Fruit fly (Drosophila melanogaster) whole organism, embryonic: ENCODE results near the gene CG7781.

Source experiments
- Antp ChIP-seq: fragments of 200-800 bp; sonication (Bioruptor generic); optimal IDR thresholded peaks from 3 replicates; lab custom pipeline; 2016; ENCODE audit warnings: missing biosample characterization, missing genetic modification characterization
- Asciz ChIP-seq: fragments of 200-800 bp; sonication (Bioruptor generic); optimal IDR thresholded peaks from 2 replicates; lab custom pipeline; 2017; ENCODE audit warnings: missing biosample characterization, mild to moderate bottlenecking, missing genetic modification characterization, missing genetic modification reagents
- Bteb2 ChIP-seq: fragments of 200-800 bp; sonication (Bioruptor generic); optimal IDR thresholded peaks from 2 replicates; lab custom pipeline; 2016; ENCODE audit warnings: missing biosample characterization, missing genetic modification characterization
- CG10267 ChIP-seq: fragments of 200-800 bp; sonication (Bioruptor generic); optimal IDR thresholded peaks from 2 replicates; lab custom pipeline; 2018; ENCODE audit warnings: missing biosample characterization, mild to moderate bottlenecking, missing genetic modification characterization, moderate library complexity
- CG10366 ChIP-seq: fragments of 200-800 bp; sonication (Bioruptor generic); IDR thresholded peaks from 2 replicates; pipeline ENCODE4 v1.3.6; 2022; ENCODE audit warnings: missing biosample characterization, missing genetic modification characterization
- CG10462 ChIP-seq: fragments of 200-800 bp; sonication (Bioruptor generic); optimal IDR thresholded peaks from 2 replicates; lab custom pipeline; 2016; ENCODE audit warnings: missing biosample characterization, missing genetic modification characterization
- CG12155 ChIP-seq: fragments of 200-800 bp; sonication (Bioruptor generic); optimal IDR thresholded peaks from 3 replicates; lab custom pipeline; 2016; ENCODE audit warnings: missing biosample characterization, missing genetic modification characterization
- CG12391 ChIP-seq: fragments of 200-800 bp; sonication (Bioruptor generic); optimal IDR thresholded peaks from 3 replicates; lab custom pipeline; 2018; ENCODE audit warnings: missing biosample characterization, mild to moderate bottlenecking, missing genetic modification characterization, moderate library complexity
- CG13775 ChIP-seq: fragments of 200-800 bp; sonication (Bioruptor generic); optimal IDR thresholded peaks from 3 replicates; lab custom pipeline; 2017; ENCODE audit warnings: missing biosample characterization, mild to moderate bottlenecking, missing genetic modification characterization
- CG14667 ChIP-seq: fragments of 200-800 bp; sonication (Bioruptor generic); IDR thresholded peaks from 2 replicates; pipeline ENCODE4 v1.3.6; 2022; ENCODE audit warnings: missing biosample characterization, missing genetic modification characterization
- CG15011 ChIP-seq: fragments of 200-800 bp; sonication (Bioruptor generic); optimal IDR thresholded peaks from 3 replicates; lab custom pipeline; 2018; ENCODE audit warnings: missing biosample characterization, mild to moderate bottlenecking, missing genetic modification characterization
- CG17359 ChIP-seq: fragments of 200-800 bp; sonication (Bioruptor generic); optimal IDR thresholded peaks from 3 replicates; lab custom pipeline; 2018; ENCODE audit warnings: missing biosample characterization, mild to moderate bottlenecking, missing genetic modification characterization, moderate library complexity
- CG17361 ChIP-seq: fragments of 200-800 bp; sonication (Bioruptor generic); IDR thresholded peaks from 3 replicates; pipeline ENCODE4 v1.3.6; 2022; ENCODE audit warnings: missing biosample characterization, missing genetic modification characterization
- CG17912 ChIP-seq: fragments of 200-800 bp; sonication (Bioruptor generic); optimal IDR thresholded peaks from 2 replicates; lab custom pipeline; 2018; ENCODE audit warnings: missing biosample characterization, mild to moderate bottlenecking, missing genetic modification characterization
- CG18262 ChIP-seq: fragments of 200-800 bp; optimal IDR thresholded peaks from 3 replicates; lab custom pipeline; 2019; ENCODE audit warnings: missing biosample characterization, mild to moderate bottlenecking, missing genetic modification characterization, moderate library complexity
- CG30431 ChIP-seq: fragments of 200-800 bp; sonication (Bioruptor generic); optimal IDR thresholded peaks from 2 replicates; lab custom pipeline; 2017; ENCODE audit warnings: missing biosample characterization, missing genetic modification characterization
- CG34376 ChIP-seq: fragments of 200-800 bp; sonication (Bioruptor generic); optimal IDR thresholded peaks from 2 replicates; lab custom pipeline; 2018; ENCODE audit warnings: missing biosample characterization, mild to moderate bottlenecking, missing genetic modification characterization
- CG4282 ChIP-seq: fragments of 200-800 bp; sonication (Bioruptor generic); optimal IDR thresholded peaks from 2 replicates; lab custom pipeline; 2016; ENCODE audit warnings: missing biosample characterization, missing genetic modification characterization
- CG8359 ChIP-seq: fragments of 200-800 bp; sonication (Bioruptor generic); optimal IDR thresholded peaks from 2 replicates; lab custom pipeline; 2017; ENCODE audit warnings: missing biosample characterization, mild to moderate bottlenecking, missing genetic modification characterization, borderline replicate concordance
- CG8765 ChIP-seq: fragments of 200-800 bp; sonication (Bioruptor generic); IDR thresholded peaks from 2 replicates; pipeline ENCODE4 v1.3.6; 2022; ENCODE audit warnings: missing biosample characterization, missing genetic modification characterization
- Dp ChIP-seq: fragments of 200-800 bp; sonication (Bioruptor generic); optimal IDR thresholded peaks from 2 replicates; lab custom pipeline; 2018; ENCODE audit warnings: missing biosample characterization, mild to moderate bottlenecking, missing genetic modification characterization, moderate library complexity
- Fer3 ChIP-seq: fragments of 200-800 bp; sonication (Bioruptor generic); optimal IDR thresholded peaks from 2 replicates; lab custom pipeline; 2018; ENCODE audit warnings: missing biosample characterization, mild to moderate bottlenecking, missing genetic modification characterization, moderate library complexity
- GATAe ChIP-seq: fragments of 200-800 bp; sonication (Bioruptor generic); conservative IDR thresholded peaks from 2 replicates; pipeline ENCODE4 v1.3.6; 2022; ENCODE audit warnings: missing biosample characterization, missing genetic modification characterization
- HHEX ChIP-seq: fragments of 200-800 bp; sonication (Bioruptor generic); optimal IDR thresholded peaks from 3 replicates; lab custom pipeline; 2017; ENCODE audit warnings: missing biosample characterization, mild to moderate bottlenecking, missing genetic modification characterization, missing genetic modification reagents
- HLH3B ChIP-seq: fragments of 200-800 bp; sonication (Bioruptor generic); IDR thresholded peaks from 2 replicates; pipeline ENCODE4 v1.3.6; 2022; ENCODE audit warnings: missing biosample characterization, missing genetic modification characterization
- HmgZ ChIP-seq: fragments of 200-800 bp; sonication (Bioruptor generic); optimal IDR thresholded peaks from 2 replicates; lab custom pipeline; 2018; ENCODE audit warnings: missing biosample characterization, mild to moderate bottlenecking, missing genetic modification characterization
- Max ChIP-seq: fragments of 200-800 bp; sonication (Bioruptor generic); optimal IDR thresholded peaks from 2 replicates; lab custom pipeline; 2016; ENCODE audit warnings: missing biosample characterization, mild to moderate bottlenecking, missing genetic modification characterization
- NK7.1 ChIP-seq: fragments of 200-800 bp; sonication (Bioruptor generic); optimal IDR thresholded peaks from 3 replicates; lab custom pipeline; 2016; ENCODE audit warnings: missing biosample characterization, missing genetic modification characterization
- Pdp1 ChIP-seq, 2 experiments: fragments of 200-800 bp; sonication (Bioruptor generic); optimal IDR thresholded peaks; 3 replicates each; lab custom pipeline; 2016; ENCODE audit warnings: missing biosample characterization in 2 of 2, missing genetic modification characterization in 2 of 2, mild to moderate bottlenecking in 1 of 2, moderate library complexity in 1 of 2
- YL-1 ChIP-seq: fragments of 200-800 bp; sonication (Bioruptor generic); optimal IDR thresholded peaks from 3 replicates; lab custom pipeline; 2017; ENCODE audit warnings: missing biosample characterization, mild to moderate bottlenecking, missing genetic modification characterization
- ac ChIP-seq: fragments of 200-800 bp; sonication (Bioruptor generic); optimal IDR thresholded peaks from 3 replicates; lab custom pipeline; 2017; ENCODE audit warnings: missing biosample characterization, mild to moderate bottlenecking, missing genetic modification characterization
- br ChIP-seq: fragments of >200 bp; optimal IDR thresholded peaks from 2 replicates; lab custom pipeline; 2017
- bsh ChIP-seq, 2 experiments: fragments of 200-800 bp; sonication (Bioruptor generic); optimal IDR thresholded peaks; 2 replicates each; lab custom pipeline; 2017 to 2018; ENCODE audit warnings: mild to moderate bottlenecking in 2 of 2, missing biosample characterization in 2 of 2, missing genetic modification characterization in 2 of 2, moderate library complexity in 1 of 2
- chinmo ChIP-seq: fragments of 200-800 bp; sonication (Bioruptor generic); IDR thresholded peaks from 4 replicates; pipeline ENCODE4 v1.3.6; 2022; ENCODE audit warnings: missing biosample characterization, missing genetic modification characterization; ENCODE audit not compliant: partially characterized antibody
- disco-r ChIP-seq: fragments of 200-800 bp; sonication (Bioruptor generic); optimal IDR thresholded peaks from 2 replicates; lab custom pipeline; 2016; ENCODE audit warnings: missing biosample characterization, missing genetic modification characterization
- ems ChIP-seq: fragments of 200-800 bp; sonication (Bioruptor generic); optimal IDR thresholded peaks from 3 replicates; lab custom pipeline; 2016; ENCODE audit warnings: missing biosample characterization, missing genetic modification characterization
- ewg ChIP-seq: fragments of 200-800 bp; sonication (Bioruptor generic); optimal IDR thresholded peaks from 3 replicates; lab custom pipeline; 2017; ENCODE audit warnings: mild to moderate bottlenecking, missing biosample characterization, missing genetic modification reagents, missing genetic modification characterization
- fd96Cb ChIP-seq: fragments of 200-800 bp; sonication (Bioruptor generic); optimal IDR thresholded peaks from 2 replicates; lab custom pipeline; 2018; ENCODE audit warnings: missing biosample characterization, mild to moderate bottlenecking, missing genetic modification characterization, moderate library complexity
- gro ChIP-seq: fragments of 200-800 bp; sonication (Bioruptor generic); optimal IDR thresholded peaks from 2 replicates; lab custom pipeline; 2016; ENCODE audit warnings: missing biosample characterization, missing genetic modification characterization
- gsb-n ChIP-seq: fragments of 200-800 bp; sonication (Bioruptor generic); optimal IDR thresholded peaks from 3 replicates; lab custom pipeline; 2018; ENCODE audit warnings: missing biosample characterization, mild to moderate bottlenecking, missing genetic modification characterization
- gt ChIP-seq: fragments of 200-800 bp; sonication (Bioruptor generic); IDR thresholded peaks from 2 replicates; pipeline ENCODE4 v1.3.6; 2022; ENCODE audit warnings: missing biosample characterization, missing genetic modification characterization
- ham ChIP-seq: fragments of 200-800 bp; sonication (Bioruptor generic); IDR thresholded peaks from 2 replicates; pipeline ENCODE4 v1.3.6; 2022; ENCODE audit warnings: missing biosample characterization, missing genetic modification characterization
- jing ChIP-seq: fragments of 200-800 bp; sonication (Bioruptor generic); optimal IDR thresholded peaks from 2 replicates; lab custom pipeline; 2018; ENCODE audit warnings: missing biosample characterization, mild to moderate bottlenecking, missing genetic modification characterization
- lilli ChIP-seq: fragments of 200-800 bp; sonication (Bioruptor generic); optimal IDR thresholded peaks from 3 replicates; lab custom pipeline; 2016; ENCODE audit warnings: missing biosample characterization, missing genetic modification characterization
- lola ChIP-seq, 3 experiments: fragments of >200 bp in 2 of 3; fragments of 200-800 bp in 1 of 3; sonication (Bioruptor generic) in 1 of 3; optimal IDR thresholded peaks; 2 replicates each; lab custom pipeline; 2017 to 2019; ENCODE audit warnings: missing biosample characterization in 3 of 3, missing genetic modification characterization in 3 of 3, mild to moderate bottlenecking in 1 of 3, moderate library complexity in 1 of 3
- mam ChIP-seq: fragments of 200-800 bp; sonication (Bioruptor generic); optimal IDR thresholded peaks from 3 replicates; lab custom pipeline; 2016; ENCODE audit warnings: missing biosample characterization, missing genetic modification characterization
- oc ChIP-seq: fragments of 200-800 bp; sonication (Bioruptor generic); optimal IDR thresholded peaks from 2 replicates; lab custom pipeline; 2018; ENCODE audit warnings: missing biosample characterization, mild to moderate bottlenecking, missing genetic modification characterization, moderate library complexity
- tap ChIP-seq: fragments of 200-800 bp; optimal IDR thresholded peaks from 3 replicates; lab custom pipeline; 2019; ENCODE audit warnings: missing biosample characterization, mild to moderate bottlenecking, missing genetic modification characterization, moderate library complexity
- tgo ChIP-seq: fragments of 200-800 bp; sonication (Bioruptor generic); IDR thresholded peaks from 3 replicates; pipeline ENCODE4 v1.3.6; 2022; ENCODE audit warnings: missing biosample characterization, missing genetic modification characterization
- vfl ChIP-seq: fragments of 200-800 bp; sonication (Bioruptor generic); optimal IDR thresholded peaks from 2 replicates; lab custom pipeline; 2016; ENCODE audit warnings: missing biosample characterization, missing genetic modification characterization

Gene CG7781

DNA sequence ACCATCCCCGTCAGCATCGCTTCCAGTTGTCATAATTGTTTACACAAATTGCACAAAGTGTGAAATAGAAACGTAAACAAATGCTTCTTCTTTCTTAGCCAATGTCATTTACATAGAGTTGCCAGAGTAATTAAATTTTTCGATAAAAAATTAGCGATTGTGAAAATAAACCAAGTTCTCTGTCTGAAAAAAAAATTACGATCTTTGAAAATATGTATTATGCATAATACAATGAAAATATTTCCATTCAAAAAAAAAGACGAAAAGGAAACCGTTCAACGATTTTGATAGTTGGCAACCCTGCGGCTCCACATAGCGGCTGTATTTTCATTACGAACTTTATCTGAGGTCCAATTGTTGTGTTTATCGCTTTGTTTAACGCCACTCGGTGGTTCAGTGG lies 14.1 kb downstream of the CG7781 start, which contains the start of the genes CG7810 and CG7806 (continued):
- TF ChIP-seq CG12391 (tag; lab: Kevin White, UChicago), result peak; percentile 95
- peak; percentile 90 for TF ChIP-seq CG18262
- peak; percentile 25 for TF ChIP-seq CG4282 (GFP tag; lab: Kevin White, UChicago)
- TF ChIP-seq Max (GFP tag; lab: Kevin White, UChicago), result peak; percentile 86
- TF ChIP-seq chinmo (GFP tag; lab: Robert Waterston, UW), result 0 out of 4 replicates have a peak, but pooled peaks have one; percentile 12
- peak; percentile 90 for TF ChIP-seq Fer3 (tag; lab: Kevin White, UChicago)
- TF ChIP-seq tgo (GFP tag; lab: Robert Waterston, UW), result peak; percentile 93
- peak; percentile 50; the same call in 1 of the 2 replicates for TF ChIP-seq CG8765 (GFP tag; lab: Robert Waterston, UW)
- TF ChIP-seq Pdp1 (GFP tag; optimal IDR thresholded peaks at IDR 0.05; lab: Kevin White, UChicago), result peak; percentile 88 to 89
- peak; percentile 20 for TF ChIP-seq CG17912
- peak; percentile 10; the same call in 1 of the 2 replicates for TF ChIP-seq gt (GFP tag; lab: Robert Waterston, UW)
- TF ChIP-seq GATAe, result peak; percentile 43; the same call in 1 of the 2 replicates
- TF ChIP-seq CG15011 (GFP tag; lab: Kevin White, UChicago), result peak; percentile 74
- TF ChIP-seq ac (GFP tag; lab: Kevin White, UChicago), result peak; percentile 35
- TF ChIP-seq vfl, result peak; percentile 88
- TF ChIP-seq CG30431 (GFP tag; lab: Kevin White, UChicago), result peak; percentile 67
- TF ChIP-seq CG10462 (GFP tag; lab: Kevin White, UChicago), result peak; percentile 82
- TF ChIP-seq oc (tag; lab: Kevin White, UChicago), result no peak
- TF ChIP-seq CG10366 (GFP tag; lab: Robert Waterston, UW), result peak; percentile 93
- TF ChIP-seq gro (GFP tag; lab: Kevin White, UChicago), result peak; percentile 73
- TF ChIP-seq CG13775 (GFP tag; lab: Kevin White, UChicago), result peak; percentile 89
- peak; percentile 80 for TF ChIP-seq HHEX
- peak; percentile 89 for TF ChIP-seq fd96Cb (tag; lab: Kevin White, UChicago)
- peak; percentile 83 for TF ChIP-seq CG12155 (GFP tag; lab: Kevin White, UChicago)
- peak; percentile 87 for TF ChIP-seq Antp (GFP tag; lab: Kevin White, UChicago)
- TF ChIP-seq br, result no peak
- peak in 1 of 3 experiments; percentile 85 for TF ChIP-seq lola (GFP tag; optimal IDR thresholded peaks at IDR 0.05; lab: Kevin White, UChicago)
- peak; percentile 88 for TF ChIP-seq mam (GFP tag; lab: Kevin White, UChicago)
- TF ChIP-seq disco-r (GFP tag; lab: Kevin White, UChicago), result peak; percentile 82
- TF ChIP-seq Asciz (GFP tag; lab: Kevin White, UChicago), result peak; percentile 87
- peak; percentile 92 for TF ChIP-seq CG17359 (tag; lab: Kevin White, UChicago)
- TF ChIP-seq lilli (GFP tag; lab: Kevin White, UChicago), result peak; percentile 90
- TF ChIP-seq bsh (GFP tag; optimal IDR thresholded peaks at IDR 0.05; lab: Kevin White, UChicago), result peak; percentile 55 to 93
- TF ChIP-seq CG14667 (GFP tag; lab: Robert Waterston, UW), result peak; percentile 73
- peak; percentile 68 for TF ChIP-seq NK7.1
- peak; percentile 91 for TF ChIP-seq YL-1 (GFP tag; lab: Kevin White, UChicago)
- peak; percentile 81 for TF ChIP-seq ewg (GFP tag; lab: Kevin White, UChicago)
- peak; percentile 58 for TF ChIP-seq jing (GFP tag; lab: Kevin White, UChicago)
- TF ChIP-seq CG17361 (GFP tag; lab: Robert Waterston, UW), result peak; percentile 87
- TF ChIP-seq HLH3B (GFP tag; lab: Robert Waterston, UW), result peak; percentile 91
- TF ChIP-seq ems (GFP tag; lab: Kevin White, UChicago), result peak; percentile 83
- peak; percentile 36 for TF ChIP-seq Dp
- TF ChIP-seq CG10267 (tag; lab: Kevin White, UChicago), result peak; percentile 87
- TF ChIP-seq ham (GFP tag; lab: Robert Waterston, UW), result no peak; the same call in 1 of the 2 replicates
- TF ChIP-seq gsb-n, result peak; percentile 90
- TF ChIP-seq CG8359 (GFP tag; lab: Kevin White, UChicago), result peak; percentile 65
- TF ChIP-seq tap (tag; lab: Kevin White, UChicago), result peak; percentile 84
- peak; percentile 78 for TF ChIP-seq CG34376 (GFP tag; lab: Kevin White, UChicago)
- TF ChIP-seq HmgZ (tag; lab: Kevin White, UChicago), result peak; percentile 93
- TF ChIP-seq Bteb2, result peak; percentile 93
